Worm (Caenorhabditis elegans) whole organism, late embryonic: ENCODE data around the gene mcm-2.

Experiments used
- C38D4.7 ChIP-seq: fragments of 200-800 bp; sonication (Bioruptor generic); optimal IDR thresholded peaks from 2 replicates; lab custom pipeline; 2018; ENCODE audit warnings: mild to moderate bottlenecking, missing genetic modification characterization, moderate library complexity, missing compliant biosample characterization
- F13H6.1 ChIP-seq: sonication (generic microtip); optimal IDR thresholded peaks from 2 replicates; lab custom pipeline; 2016; ENCODE audit warnings: missing genetic modification characterization, missing compliant biosample characterization
- K02D7.2 ChIP-seq: sonication (generic microtip); optimal IDR thresholded peaks from 2 replicates; lab custom pipeline; 2017; ENCODE audit warnings: mild to moderate bottlenecking, missing genetic modification characterization, missing compliant biosample characterization
- Y22D7AL.16 ChIP-seq: sonication (generic microtip); optimal IDR thresholded peaks from 2 replicates; lab custom pipeline; 2016; ENCODE audit warnings: missing genetic modification characterization, missing compliant biosample characterization
- ahr-1 ChIP-seq: sonication (generic microtip); optimal IDR thresholded peaks from 2 replicates; lab custom pipeline; 2016; ENCODE audit warnings: missing genetic modification characterization, missing compliant biosample characterization
- ceh-14 ChIP-seq: sonication (generic microtip); optimal IDR thresholded peaks from 2 replicates; lab custom pipeline; 2016; ENCODE audit warnings: missing genotype, missing genetic modification characterization, missing compliant biosample characterization
- ceh-18 ChIP-seq: sonication (generic microtip); optimal IDR thresholded peaks from 2 replicates; lab custom pipeline; 2016; ENCODE audit warnings: missing genetic modification characterization, missing compliant biosample characterization
- ceh-19 ChIP-seq: fragments of 200-800 bp; sonication (Bioruptor generic); optimal IDR thresholded peaks from 2 replicates; lab custom pipeline; 2018; ENCODE audit warnings: mild to moderate bottlenecking, missing genetic modification characterization, missing compliant biosample characterization
- ceh-2 ChIP-seq: sonication (generic microtip); optimal IDR thresholded peaks from 2 replicates; lab custom pipeline; 2016; ENCODE audit warnings: missing genotype, missing genetic modification characterization, missing compliant biosample characterization
- ceh-22 ChIP-seq: sonication (generic microtip); optimal IDR thresholded peaks from 2 replicates; lab custom pipeline; 2017; ENCODE audit warnings: missing biosample characterization, missing genetic modification characterization
- ceh-31 ChIP-seq: sonication (generic microtip); optimal IDR thresholded peaks from 2 replicates; lab custom pipeline; 2016; ENCODE audit warnings: missing genetic modification characterization, missing compliant biosample characterization
- ceh-34 ChIP-seq: sonication (generic microtip); optimal IDR thresholded peaks from 2 replicates; lab custom pipeline; 2016; ENCODE audit warnings: mild to moderate bottlenecking, missing genetic modification characterization, missing compliant biosample characterization
- ceh-45 ChIP-seq: fragments of 200-800 bp; sonication (Bioruptor generic); IDR thresholded peaks from 2 replicates; pipeline ENCODE4 v1.3.6; 2022; ENCODE audit warnings: missing genetic modification reagents, missing genetic modification characterization, missing compliant biosample characterization
- ceh-9 ChIP-seq: sonication (generic microtip); optimal IDR thresholded peaks from 2 replicates; lab custom pipeline; 2016; ENCODE audit warnings: mild to moderate bottlenecking, missing genetic modification characterization, inconsistent platforms, missing compliant biosample characterization
- che-1 ChIP-seq: sonication (generic microtip); optimal IDR thresholded peaks from 2 replicates; lab custom pipeline; 2016; ENCODE audit warnings: mild to moderate bottlenecking, missing genetic modification characterization, missing compliant biosample characterization
- dve-1 ChIP-seq: sonication (generic microtip); optimal IDR thresholded peaks from 2 replicates; lab custom pipeline; 2017; ENCODE audit warnings: antibody characterized with exemption, mild to moderate bottlenecking, missing genetic modification characterization, missing compliant biosample characterization
- elt-2 ChIP-seq: sonication (generic microtip); optimal IDR thresholded peaks from 2 replicates; lab custom pipeline; 2016; ENCODE audit warnings: missing genetic modification reagents, missing genetic modification characterization, missing compliant biosample characterization
- fax-1 ChIP-seq: sonication (generic microtip); optimal IDR thresholded peaks from 2 replicates; lab custom pipeline; 2016; ENCODE audit warnings: missing genotype, missing genetic modification characterization, missing compliant biosample characterization
- fkh-10 ChIP-seq: fragments of 150-350 bp; optimal IDR thresholded peaks from 2 replicates; lab custom pipeline; 2014; ENCODE audit warnings: missing biosample characterization, missing genetic modification reagents, missing genetic modification characterization
- fkh-6 ChIP-seq: sonication (generic microtip); optimal IDR thresholded peaks from 2 replicates; lab custom pipeline; 2016; ENCODE audit warnings: missing genetic modification characterization, missing compliant biosample characterization
- gmeb-2 ChIP-seq: sonication (generic microtip); optimal IDR thresholded peaks from 2 replicates; lab custom pipeline; 2016; ENCODE audit warnings: missing genetic modification characterization, inconsistent platforms, missing compliant biosample characterization
- hlh-15 ChIP-seq: sonication (generic microtip); optimal IDR thresholded peaks from 2 replicates; lab custom pipeline; 2016; ENCODE audit warnings: missing genetic modification characterization, missing compliant biosample characterization
- hlh-30 ChIP-seq: sonication (generic microtip); optimal IDR thresholded peaks from 2 replicates; lab custom pipeline; 2017; ENCODE audit warnings: antibody characterized with exemption, missing genetic modification characterization, missing compliant biosample characterization; ENCODE audit not compliant: insufficient read depth
- hlh-6 ChIP-seq: sonication (generic microtip); optimal IDR thresholded peaks from 2 replicates; lab custom pipeline; 2016; ENCODE audit warnings: missing genotype, missing genetic modification characterization, missing compliant biosample characterization
- hlh-8 ChIP-seq: sonication (generic microtip); optimal IDR thresholded peaks from 2 replicates; lab custom pipeline; 2016; ENCODE audit warnings: missing genotype, missing genetic modification characterization, missing compliant biosample characterization
- lim-6 ChIP-seq: sonication (generic microtip); optimal IDR thresholded peaks from 2 replicates; lab custom pipeline; 2016; ENCODE audit warnings: missing genetic modification characterization, missing compliant biosample characterization
- lin-11 ChIP-seq: fragments of 200-800 bp; sonication (Bioruptor generic); optimal IDR thresholded peaks from 2 replicates; lab custom pipeline; 2018; ENCODE audit warnings: mild to moderate bottlenecking, missing genetic modification characterization, missing compliant biosample characterization
- madf-2 ChIP-seq: sonication (generic microtip); optimal IDR thresholded peaks from 2 replicates; lab custom pipeline; 2017; ENCODE audit warnings: missing genetic modification characterization, missing compliant biosample characterization
- nfya-1 ChIP-seq: sonication (generic microtip); optimal IDR thresholded peaks from 2 replicates; lab custom pipeline; 2017; ENCODE audit warnings: missing genetic modification characterization, mild to moderate bottlenecking, missing compliant biosample characterization, antibody characterized with exemption, moderate library complexity
- nhr-11 ChIP-seq: fragments of 150-350 bp; optimal IDR thresholded peaks from 2 replicates; lab custom pipeline; 2014; ENCODE audit warnings: missing biosample characterization, missing genetic modification characterization
- nhr-232 ChIP-seq: sonication (generic microtip); optimal IDR thresholded peaks from 2 replicates; lab custom pipeline; 2016; ENCODE audit warnings: missing genetic modification characterization, missing compliant biosample characterization
- npax-4 ChIP-seq: sonication (generic microtip); optimal IDR thresholded peaks from 2 replicates; lab custom pipeline; 2016; ENCODE audit warnings: missing genetic modification characterization, missing compliant biosample characterization
- pag-3 ChIP-seq: sonication (generic microtip); optimal IDR thresholded peaks from 2 replicates; lab custom pipeline; 2016; ENCODE audit warnings: missing compliant biosample characterization, missing genetic modification characterization, borderline replicate concordance
- pax-1 ChIP-seq: fragments of 150-350 bp; optimal IDR thresholded peaks from 2 replicates; lab custom pipeline; 2014; ENCODE audit warnings: missing biosample characterization, missing genetic modification characterization
- pha-2 ChIP-seq: sonication (generic microtip); optimal IDR thresholded peaks from 2 replicates; lab custom pipeline; 2017; ENCODE audit warnings: mild to moderate bottlenecking, missing genetic modification characterization, missing compliant biosample characterization
- pha-4 ChIP-seq: fragments of 150-350 bp; optimal IDR thresholded peaks from 2 replicates; lab custom pipeline; 2018; ENCODE audit warnings: missing biosample characterization, missing genetic modification reagents, missing genetic modification characterization
- pqm-1 ChIP-seq: sonication (generic microtip); optimal IDR thresholded peaks from 2 replicates; lab custom pipeline; 2016; ENCODE audit warnings: missing genetic modification characterization, missing compliant biosample characterization
- pros-1 ChIP-seq: fragments of 150-350 bp; optimal IDR thresholded peaks from 2 replicates; lab custom pipeline; 2014; ENCODE audit warnings: missing biosample characterization, missing genetic modification reagents, missing genetic modification characterization
- ref-2 ChIP-seq: sonication (generic microtip); optimal IDR thresholded peaks from 2 replicates; lab custom pipeline; 2016; ENCODE audit warnings: missing genetic modification characterization, missing compliant biosample characterization
- sox-2 ChIP-seq: fragments of 200-800 bp; sonication (Bioruptor generic); IDR thresholded peaks from 2 replicates; pipeline ENCODE4 v1.3.6; 2022; ENCODE audit warnings: missing genetic modification reagents, missing genetic modification characterization, missing compliant biosample characterization
- syd-9 ChIP-seq: sonication (generic microtip); optimal IDR thresholded peaks from 2 replicates; lab custom pipeline; 2016; ENCODE audit warnings: mild to moderate bottlenecking, missing genetic modification characterization, moderate library complexity, missing compliant biosample characterization
- tbx-2 ChIP-seq: sonication (generic microtip); optimal IDR thresholded peaks from 2 replicates; lab custom pipeline; 2016; ENCODE audit warnings: missing genetic modification characterization, missing compliant biosample characterization
- unc-42 ChIP-seq: sonication (generic microtip); optimal IDR thresholded peaks from 2 replicates; lab custom pipeline; 2016; ENCODE audit warnings: missing genotype, missing genetic modification characterization, missing compliant biosample characterization
- unc-55 ChIP-seq: sonication (generic microtip); optimal IDR thresholded peaks from 2 replicates; lab custom pipeline; 2017; ENCODE audit warnings: missing biosample characterization, missing genetic modification reagents, missing genetic modification characterization
- unc-86 ChIP-seq: sonication (generic microtip); optimal IDR thresholded peaks from 2 replicates; lab custom pipeline; 2016; ENCODE audit warnings: missing genetic modification characterization, missing compliant biosample characterization
- zip-5 ChIP-seq: sonication (generic microtip); optimal IDR thresholded peaks from 2 replicates; lab custom pipeline; 2016; ENCODE audit warnings: missing genetic modification characterization, missing compliant biosample characterization

The mcm-2 gene

DNA sequence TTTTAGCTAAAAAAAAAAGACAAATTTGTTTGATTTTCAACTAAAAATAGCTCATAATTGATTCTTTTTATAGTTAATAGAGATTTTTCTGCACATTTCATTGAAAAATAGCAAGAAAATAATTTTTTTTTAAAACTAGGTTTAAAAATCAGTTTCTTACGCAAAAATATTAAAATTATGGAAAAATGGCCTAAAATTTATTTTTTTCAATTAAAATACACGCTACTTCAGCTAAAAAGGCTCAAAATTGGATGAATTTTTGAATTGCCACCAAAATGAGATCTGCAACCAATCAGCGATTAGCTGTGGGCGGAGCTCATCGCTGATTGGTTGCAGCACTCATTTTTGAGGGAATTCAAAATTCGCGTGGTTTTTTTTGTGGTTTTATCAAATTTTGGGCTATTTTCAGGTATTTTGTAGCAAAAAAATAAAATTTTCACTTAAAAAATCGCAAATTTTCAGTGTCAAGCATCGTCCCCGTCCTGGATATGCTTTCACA lies 43.2 kb downstream of the mcm-2 start:
- TF ChIP-seq nhr-232 (tag; lab: Kevin White, UChicago) (no peak), ceh-19 (no peak), nfya-1 (tag; lab: Kevin White, UChicago) (peak; percentile 84), hlh-8 (tag; lab: Kevin White, UChicago) (no peak), K02D7.2 (tag; lab: Kevin White, UChicago) (no peak), C38D4.7 (no peak), ceh-45 (GFP tag; lab: Robert Waterston, UW) (no peak)

DNA sequence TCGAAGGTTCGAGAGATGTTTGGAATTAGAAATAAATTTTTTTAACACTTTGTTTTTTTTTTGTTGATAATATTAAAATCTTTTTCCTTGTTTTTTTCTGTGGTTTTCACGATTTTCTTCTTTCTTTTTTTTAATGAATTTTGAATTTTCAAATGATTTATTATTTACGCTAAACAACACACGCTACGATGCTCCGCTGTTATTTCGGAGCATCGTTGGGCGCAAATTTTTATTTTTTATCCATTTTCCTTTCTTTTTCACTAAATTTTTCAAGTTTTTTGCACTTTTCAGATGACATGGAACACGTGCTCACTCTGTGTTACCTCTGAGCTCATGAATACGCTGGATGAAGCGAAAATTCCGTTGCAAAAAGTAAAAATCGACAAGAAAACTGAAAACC lies 44.3 kb downstream of the mcm-2 start, which contains the start of the genes W03C9.1 and W03C9.2:
Gene W03C9.1 (minus strand): TSS at position 46 of the 400 bp plus-strand sequence.
Gene W03C9.2 (plus strand): TSS at position 286 of the 400 bp plus-strand sequence.
- no peak for TF ChIP-seq hlh-30 (tag; lab: Kevin White, UChicago)
- TF ChIP-seq lim-6 (tag; lab: Kevin White, UChicago) = no peak
- no peak for TF ChIP-seq dve-1 (tag; lab: Kevin White, UChicago)
- TF ChIP-seq ceh-9 (tag; lab: Kevin White, UChicago) = no peak
- TF ChIP-seq ahr-1 = no peak
- no peak for TF ChIP-seq fkh-10 (GFP tag; lab: Kevin White, UChicago)
- TF ChIP-seq unc-55 (GFP tag; lab: Kevin White, UChicago) = no peak
- TF ChIP-seq fkh-6 (tag; lab: Kevin White, UChicago) = no peak
- no peak for TF ChIP-seq nhr-11 (tag; lab: Kevin White, UChicago)
- no peak for TF ChIP-seq hlh-6 (tag; lab: Kevin White, UChicago)
- TF ChIP-seq Y22D7AL.16 (tag; lab: Kevin White, UChicago) = no peak
- TF ChIP-seq pag-3 (tag; lab: Kevin White, UChicago) = no peak
- no peak for TF ChIP-seq ceh-19
- TF ChIP-seq ceh-31 (tag; lab: Kevin White, UChicago) = no peak
- TF ChIP-seq pha-4 = no peak
- no peak for TF ChIP-seq npax-4
- TF ChIP-seq F13H6.1 (tag; lab: Kevin White, UChicago) = no peak

DNA sequence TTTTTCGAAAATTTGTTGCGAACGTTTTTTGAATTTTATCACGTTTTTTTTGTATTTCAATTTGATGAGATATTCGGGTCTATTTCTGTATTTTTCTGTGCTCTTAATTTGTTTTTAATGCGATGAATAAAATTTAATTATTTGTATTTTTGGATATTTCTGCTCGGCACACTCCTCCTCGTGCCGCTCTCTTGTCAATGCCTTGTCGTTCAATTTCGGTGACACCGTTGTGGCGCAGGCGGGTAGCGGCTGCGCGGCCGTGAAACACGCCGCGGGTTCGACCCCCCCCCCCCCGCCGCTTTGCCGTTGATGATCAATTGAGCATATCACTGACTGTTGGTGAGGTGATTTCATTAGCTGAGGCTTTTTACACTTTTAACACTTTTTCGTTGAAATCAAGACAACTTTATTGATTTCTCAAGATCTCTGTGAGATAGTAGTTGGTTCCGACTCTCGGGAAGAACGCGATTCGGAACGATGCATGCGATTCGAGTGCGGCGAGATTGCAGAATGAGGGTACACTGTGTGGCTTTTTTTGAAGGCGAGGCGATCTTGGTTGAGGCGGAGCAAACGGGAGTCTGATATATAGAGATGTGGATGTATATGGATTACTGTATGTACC lies 45.7 kb downstream of the mcm-2 start:
- TF ChIP-seq hlh-30 (tag; lab: Kevin White, UChicago) (peak; percentile 87), unc-42 (tag; lab: Kevin White, UChicago) (peak; percentile 94), unc-86 (tag; lab: Kevin White, UChicago) (peak; percentile 100), ceh-14 (peak; percentile 100), ceh-9 (tag; lab: Kevin White, UChicago) (peak; percentile 99), gmeb-2 (tag; lab: Kevin White, UChicago) (peak; percentile 100), ceh-34 (tag; lab: Kevin White, UChicago) (peak; percentile 99), pros-1 (tag; lab: Kevin White, UChicago) (peak; percentile 86), lin-11 (tag; lab: Kevin White, UChicago) (peak; percentile 98), pax-1 (no peak), fax-1 (tag; lab: Kevin White, UChicago) (peak; percentile 98), elt-2 (tag; lab: Kevin White, UChicago) (peak; percentile 100), che-1 (peak; percentile 99), ceh-18 (tag; lab: Kevin White, UChicago) (peak; percentile 99), npax-4 (peak; percentile 98), nfya-1 (tag; lab: Kevin White, UChicago) (peak; percentile 92), K02D7.2 (tag; lab: Kevin White, UChicago) (peak; percentile 100), pha-2 (peak; percentile 98), C38D4.7 (peak; percentile 99), ceh-22 (tag; lab: Kevin White, UChicago) (peak; percentile 59), madf-2 (peak; percentile 98), unc-55 (GFP tag; lab: Kevin White, UChicago) (no peak), ceh-2 (tag; lab: Kevin White, UChicago) (peak; percentile 99), hlh-8 (tag; lab: Kevin White, UChicago) (peak; percentile 98), zip-5 (peak; percentile 95), dve-1 (tag; lab: Kevin White, UChicago) (peak; percentile 96), fkh-10 (GFP tag; lab: Kevin White, UChicago) (peak; percentile 89), lim-6 (tag; lab: Kevin White, UChicago) (peak; percentile 99), pag-3 (tag; lab: Kevin White, UChicago) (peak; percentile 99), ref-2 (tag; lab: Kevin White, UChicago) (peak; percentile 99), hlh-15 (tag; lab: Kevin White, UChicago) (peak; percentile 99), pqm-1 (tag; lab: Kevin White, UChicago) (peak; percentile 99), syd-9 (tag; lab: Kevin White, UChicago) (peak; percentile 99), sox-2 (GFP tag; lab: Robert Waterston, UW) (peak; percentile 98), tbx-2 (peak; percentile 99)
